Worm (Caenorhabditis elegans) whole organism, L1 larva: ENCODE results near the gene ZK856.6.

Experiments used
- C04F5.9 ChIP-seq: sonication (generic microtip); optimal IDR thresholded peaks from 2 replicates; lab custom pipeline; 2016; ENCODE audit warnings: missing genetic modification characterization, missing compliant biosample characterization
- C16A3.4 ChIP-seq: fragments of 150-350 bp; optimal IDR thresholded peaks from 2 replicates; lab custom pipeline; 2014; ENCODE audit warnings: missing biosample characterization, missing genetic modification characterization
- alr-1 ChIP-seq: fragments of 200-800 bp; sonication (Bioruptor generic); optimal IDR thresholded peaks from 2 replicates; lab custom pipeline; 2018; ENCODE audit warnings: borderline replicate concordance, mild to moderate bottlenecking, missing genetic modification characterization, missing compliant biosample characterization
- aly-2 ChIP-seq: fragments of 150-350 bp; optimal IDR thresholded peaks from 2 replicates; lab custom pipeline; 2014; ENCODE audit warnings: missing biosample characterization, missing genetic modification characterization
- blmp-1 ChIP-seq: fragments of 150-350 bp; optimal IDR thresholded peaks from 2 replicates; lab custom pipeline; 2014; ENCODE audit warnings: missing biosample characterization, missing genetic modification characterization
- ceh-63 ChIP-seq: fragments of 200-800 bp; sonication (Bioruptor generic); optimal IDR thresholded peaks from 2 replicates; lab custom pipeline; 2018; ENCODE audit warnings: mild to moderate bottlenecking, missing genetic modification characterization, missing compliant biosample characterization
- ceh-8 ChIP-seq: fragments of 200-800 bp; sonication (Bioruptor generic); optimal IDR thresholded peaks from 2 replicates; lab custom pipeline; 2018; ENCODE audit warnings: mild to moderate bottlenecking, missing genetic modification characterization, moderate library complexity, missing compliant biosample characterization
- ceh-82 ChIP-seq, 3 experiments: fragments of 150-350 bp in 1 of 3; sonication (generic microtip) in 2 of 3; optimal IDR thresholded peaks; 2 replicates each; lab custom pipeline; 2014 to 2017; ENCODE audit warnings: missing biosample characterization in 3 of 3, missing genetic modification characterization in 3 of 3
- ceh-88 ChIP-seq: fragments of 200-800 bp; sonication (Bioruptor generic); IDR thresholded peaks from 2 replicates; pipeline ENCODE4 v1.3.6; 2022; ENCODE audit warnings: missing genetic modification characterization, missing compliant biosample characterization
- ceh-90 ChIP-seq: sonication (generic microtip); optimal IDR thresholded peaks from 2 replicates; lab custom pipeline; 2016; ENCODE audit warnings: missing genetic modification characterization, missing compliant biosample characterization
- ces-1 ChIP-seq: fragments of 150-350 bp; optimal IDR thresholded peaks from 2 replicates; lab custom pipeline; 2014; ENCODE audit warnings: missing biosample characterization, missing genetic modification reagents, missing genetic modification characterization
- dpl-1 ChIP-seq, 3 experiments: fragments of 150-350 bp in 2 of 3; sonication (generic microtip) in 1 of 3; optimal IDR thresholded peaks; 2 replicates each; lab custom pipeline; 2014 to 2017; ENCODE audit warnings: missing biosample characterization in 3 of 3, missing genetic modification characterization in 3 of 3, missing genetic modification reagents in 3 of 3
- dsc-1 ChIP-seq: sonication (generic microtip); optimal IDR thresholded peaks from 2 replicates; lab custom pipeline; 2016; ENCODE audit warnings: mild to moderate bottlenecking, missing genetic modification characterization, missing compliant biosample characterization
- elt-3 ChIP-seq, 6 experiments: fragments of 150-350 bp in 1 of 6; sonication (generic microtip); optimal IDR thresholded peaks; 2 replicates each; lab custom pipeline; 2017 to 2018; ENCODE audit warnings: missing biosample characterization in 6 of 6, missing genetic modification characterization in 6 of 6, inconsistent platforms in 1 of 6
- ets-5 ChIP-seq: fragments of 200-800 bp; sonication (Bioruptor generic); IDR thresholded peaks from 2 replicates; pipeline ENCODE4 v1.3.6; 2022; ENCODE audit warnings: missing genetic modification characterization, missing compliant biosample characterization
- fkh-8 ChIP-seq: sonication (generic microtip); optimal IDR thresholded peaks from 2 replicates; lab custom pipeline; 2016; ENCODE audit warnings: mild to moderate bottlenecking, missing genetic modification characterization, missing compliant biosample characterization
- fos-1 ChIP-seq: fragments of 150-350 bp; optimal IDR thresholded peaks from 2 replicates; lab custom pipeline; 2014; ENCODE audit warnings: missing biosample characterization, missing genetic modification characterization
- hlh-17 ChIP-seq: fragments of 200-800 bp; sonication (Bioruptor generic); optimal IDR thresholded peaks from 2 replicates; lab custom pipeline; 2018; ENCODE audit warnings: missing genetic modification characterization, mild to moderate bottlenecking, missing compliant biosample characterization, moderate library complexity, borderline replicate concordance
- hlh-4 ChIP-seq: sonication (generic microtip); optimal IDR thresholded peaks from 2 replicates; lab custom pipeline; 2016; ENCODE audit warnings: mild to moderate bottlenecking, missing genetic modification characterization, missing compliant biosample characterization
- hpl-2 ChIP-seq: fragments of 150-350 bp; optimal IDR thresholded peaks from 2 replicates; lab custom pipeline; 2014; ENCODE audit warnings: missing biosample characterization, missing genetic modification reagents, missing genetic modification characterization
- irx-1 ChIP-seq: sonication (generic microtip); optimal IDR thresholded peaks from 2 replicates; lab custom pipeline; 2016; ENCODE audit warnings: missing genetic modification characterization, missing compliant biosample characterization
- isw-1 ChIP-seq: fragments of 200-800 bp; sonication (Bioruptor generic); IDR thresholded peaks from 2 replicates; pipeline ENCODE4 v1.3.6; 2022; ENCODE audit warnings: missing genetic modification characterization, missing compliant biosample characterization
- jun-1 ChIP-seq: fragments of 150-350 bp; optimal IDR thresholded peaks from 2 replicates; lab custom pipeline; 2014; ENCODE audit warnings: missing biosample characterization, missing genetic modification reagents, missing genetic modification characterization
- lin-13 ChIP-seq: fragments of 150-350 bp; optimal IDR thresholded peaks from 2 replicates; lab custom pipeline; 2014; ENCODE audit warnings: missing biosample characterization, missing genetic modification reagents, missing genetic modification characterization
- lin-14 ChIP-seq: fragments of 200-800 bp; sonication (Bioruptor generic); optimal IDR thresholded peaks from 2 replicates; lab custom pipeline; 2018; ENCODE audit warnings: mild to moderate bottlenecking, missing genetic modification characterization, moderate library complexity, missing compliant biosample characterization
- lin-15B ChIP-seq: fragments of 150-350 bp; sonication (generic microtip); optimal IDR thresholded peaks from 3 replicates; lab custom pipeline; 2014; ENCODE audit warnings: missing biosample characterization, missing genetic modification characterization
- mab-9 ChIP-seq: fragments of 200-800 bp; sonication (Bioruptor generic); IDR thresholded peaks from 2 replicates; pipeline ENCODE4 v1.3.6; 2022; ENCODE audit warnings: missing genetic modification reagents, missing genetic modification characterization, missing compliant biosample characterization
- mdl-1 ChIP-seq, 2 experiments: fragments of 150-350 bp; optimal IDR thresholded peaks; 2 replicates each; lab custom pipeline; 2014 to 2017; ENCODE audit warnings: missing biosample characterization in 2 of 2, missing genetic modification characterization in 2 of 2, inconsistent platforms in 1 of 2
- mep-1 ChIP-seq: fragments of 150-350 bp; optimal IDR thresholded peaks from 2 replicates; lab custom pipeline; 2014; ENCODE audit warnings: missing biosample characterization, missing genetic modification characterization
- nhr-11 ChIP-seq: fragments of 150-350 bp; optimal IDR thresholded peaks from 2 replicates; lab custom pipeline; 2014; ENCODE audit warnings: missing biosample characterization, missing genetic modification characterization
- nhr-19 ChIP-seq: fragments of 200-800 bp; sonication (Bioruptor generic); conservative IDR thresholded peaks from 2 replicates; pipeline ENCODE4 v1.3.6; 2022; ENCODE audit warnings: missing genetic modification characterization, missing compliant biosample characterization
- nhr-20 ChIP-seq: sonication (generic microtip); optimal IDR thresholded peaks from 2 replicates; lab custom pipeline; 2016; ENCODE audit warnings: mild to moderate bottlenecking, missing genetic modification characterization, missing compliant biosample characterization
- nhr-237 ChIP-seq: fragments of 150-350 bp; optimal IDR thresholded peaks from 2 replicates; lab custom pipeline; 2014; ENCODE audit warnings: missing biosample characterization, missing genetic modification characterization
- nhr-28 ChIP-seq: fragments of 150-350 bp; optimal IDR thresholded peaks from 2 replicates; lab custom pipeline; 2014; ENCODE audit warnings: missing biosample characterization, missing genetic modification characterization
- nhr-47 ChIP-seq: sonication (generic microtip); optimal IDR thresholded peaks from 2 replicates; lab custom pipeline; 2016; ENCODE audit warnings: mild to moderate bottlenecking, missing genetic modification characterization, moderate library complexity, missing compliant biosample characterization
- nhr-71 ChIP-seq: sonication (generic microtip); optimal IDR thresholded peaks from 2 replicates; lab custom pipeline; 2016; ENCODE audit warnings: mild to moderate bottlenecking, missing genetic modification characterization, moderate library complexity, missing compliant biosample characterization
- nhr-76 ChIP-seq: sonication (generic microtip); optimal IDR thresholded peaks from 2 replicates; lab custom pipeline; 2017; ENCODE audit warnings: missing biosample characterization, missing genetic modification characterization
- nhr-85 ChIP-seq: sonication (generic microtip); peaks from one replicate; lab custom pipeline; 2016; ENCODE audit warnings: missing genetic modification characterization, inconsistent platforms, missing compliant biosample characterization
- nhr-90 ChIP-seq: sonication (generic microtip); optimal IDR thresholded peaks from 2 replicates; lab custom pipeline; 2016; ENCODE audit warnings: mild to moderate bottlenecking, missing genetic modification characterization, missing compliant biosample characterization; ENCODE audit not compliant: poor library complexity
- pax-3 ChIP-seq: fragments of 200-800 bp; sonication (Bioruptor generic); optimal IDR thresholded peaks from 2 replicates; lab custom pipeline; 2018; ENCODE audit warnings: mild to moderate bottlenecking, missing genetic modification characterization, moderate library complexity, missing compliant biosample characterization
- rnt-1 ChIP-seq: sonication (generic microtip); optimal IDR thresholded peaks from 2 replicates; lab custom pipeline; 2016; ENCODE audit warnings: mild to moderate bottlenecking, missing genetic modification characterization, moderate library complexity, missing compliant biosample characterization
- snu-23 ChIP-seq: sonication (generic microtip); optimal IDR thresholded peaks from 2 replicates; lab custom pipeline; 2016; ENCODE audit warnings: missing genetic modification characterization, missing compliant biosample characterization
- sox-4 ChIP-seq: sonication (generic microtip); optimal IDR thresholded peaks from 2 replicates; lab custom pipeline; 2016; ENCODE audit warnings: missing genetic modification characterization, missing compliant biosample characterization
- sptf-1 ChIP-seq: fragments of 150-350 bp; optimal IDR thresholded peaks from 2 replicates; lab custom pipeline; 2014; ENCODE audit warnings: missing biosample characterization, missing genetic modification characterization
- sup-37 ChIP-seq: fragments of 200-800 bp; sonication (Bioruptor generic); optimal IDR thresholded peaks from 2 replicates; lab custom pipeline; 2018; ENCODE audit warnings: mild to moderate bottlenecking, missing genetic modification characterization, missing compliant biosample characterization
- tbx-2 ChIP-seq: sonication (generic microtip); optimal IDR thresholded peaks from 2 replicates; lab custom pipeline; 2016; ENCODE audit warnings: missing genetic modification characterization, missing compliant biosample characterization
- tlp-1 ChIP-seq: fragments of 150-350 bp; optimal IDR thresholded peaks from 2 replicates; lab custom pipeline; 2014; ENCODE audit warnings: missing biosample characterization, missing genetic modification characterization
- unc-30 ChIP-seq: sonication (generic microtip); optimal IDR thresholded peaks from 2 replicates; lab custom pipeline; 2017; ENCODE audit warnings: missing biosample characterization, missing genetic modification characterization
- unc-86 ChIP-seq: sonication (generic microtip); optimal IDR thresholded peaks from 2 replicates; lab custom pipeline; 2016; ENCODE audit warnings: missing genetic modification characterization, missing compliant biosample characterization

Gene ZK856.6

DNA sequence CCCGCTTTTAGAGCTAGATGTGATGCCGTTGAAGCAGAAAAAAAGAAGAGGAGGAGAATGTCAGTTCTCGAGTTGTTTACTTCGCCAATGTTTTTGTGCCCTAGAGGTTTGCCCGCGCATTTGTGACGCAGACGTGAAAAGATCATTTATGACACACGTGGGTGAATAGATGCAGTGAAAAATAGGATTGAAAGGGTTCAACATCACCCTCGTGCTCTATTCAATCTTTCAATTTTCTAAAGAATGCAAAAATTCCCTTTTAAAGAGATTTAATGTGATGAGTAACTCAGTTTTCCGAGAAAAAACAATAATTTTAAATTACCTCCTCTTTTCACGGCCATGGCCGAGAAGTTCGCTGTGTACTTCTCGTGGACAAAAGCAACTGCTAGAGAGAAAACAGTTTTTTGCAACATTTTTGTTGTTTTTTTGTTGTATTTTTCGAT, 48.0 kb downstream of the ZK856.6 start (continued):
- TF ChIP-seq fos-1 (tag; lab: Kevin White, UChicago): peak; percentile 56
- TF ChIP-seq dpl-1 (GFP tag; optimal IDR thresholded peaks at IDR 0.05; lab: Kevin White, UChicago): peak; percentile 34 to 65 (median 44)
- TF ChIP-seq C04F5.9 (tag; lab: Kevin White, UChicago): no peak
- TF ChIP-seq nhr-11: peak; percentile 31
- TF ChIP-seq mab-9 (GFP tag; lab: Robert Waterston, UW): 0 out of 2 replicates have a peak, but pooled peaks have one; percentile 51
- no peak for TF ChIP-seq alr-1 (tag; lab: Kevin White, UChicago)
- TF ChIP-seq lin-13 (GFP tag; lab: Kevin White, UChicago): peak; percentile 13
- 0 out of 2 replicates have a peak, but pooled peaks have one; percentile 48 for TF ChIP-seq ceh-88 (GFP tag; lab: Robert Waterston, UW)
- TF ChIP-seq ceh-8 (GFP tag; lab: Kevin White, UChicago): peak; percentile 28
- TF ChIP-seq mdl-1 (tag; optimal IDR thresholded peaks at IDR 0.05; lab: Kevin White, UChicago): peak in 1 of 2 experiments; percentile 89
- no peak for TF ChIP-seq elt-3 (tag; optimal IDR thresholded peaks at IDR 0.05; lab: Kevin White, UChicago)
- TF ChIP-seq ceh-90 (tag; lab: Kevin White, UChicago): peak; percentile 31
- no peak for TF ChIP-seq hpl-2 (GFP tag; lab: Kevin White, UChicago)
- TF ChIP-seq nhr-90: no peak
- TF ChIP-seq blmp-1 (tag; lab: Kevin White, UChicago): no peak
- no peak for TF ChIP-seq tbx-2 (tag; lab: Kevin White, UChicago)
- peak; percentile 30 for TF ChIP-seq nhr-20 (tag; lab: Kevin White, UChicago)
- TF ChIP-seq aly-2: no peak
- peak; percentile 20 for TF ChIP-seq irx-1
- no peak for TF ChIP-seq nhr-28
- peak; percentile 69 for TF ChIP-seq unc-86 (tag; lab: Kevin White, UChicago)
- TF ChIP-seq nhr-237 (tag; lab: Kevin White, UChicago): no peak
- no peak for TF ChIP-seq ces-1 (GFP tag; lab: Kevin White, UChicago)
- peak; percentile 56 for TF ChIP-seq C16A3.4 (tag; lab: Kevin White, UChicago)
- no peak for TF ChIP-seq hlh-17
- peak in 2 of 3 experiments; percentile 20 to 26 for TF ChIP-seq ceh-82 (tag; optimal IDR thresholded peaks at IDR 0.05; lab: Kevin White, UChicago)
- TF ChIP-seq tlp-1 (tag; lab: Kevin White, UChicago): no peak
- TF ChIP-seq hlh-4 (tag; lab: Kevin White, UChicago): no peak
- peak; percentile 51 for TF ChIP-seq snu-23 (GFP tag; lab: Kevin White, UChicago)
- TF ChIP-seq isw-1 (GFP tag; lab: Robert Waterston, UW): no peak; the same call in 1 of the 2 replicates
- TF ChIP-seq sox-4 (tag; lab: Kevin White, UChicago): peak; percentile 68
- TF ChIP-seq sptf-1 (tag; lab: Kevin White, UChicago): no peak
- TF ChIP-seq nhr-76 (tag; lab: Kevin White, UChicago): no peak
- no peak for TF ChIP-seq lin-15B (tag; lab: Kevin White, UChicago)
- TF ChIP-seq, all 84 proteins: peak for 35

DNA sequence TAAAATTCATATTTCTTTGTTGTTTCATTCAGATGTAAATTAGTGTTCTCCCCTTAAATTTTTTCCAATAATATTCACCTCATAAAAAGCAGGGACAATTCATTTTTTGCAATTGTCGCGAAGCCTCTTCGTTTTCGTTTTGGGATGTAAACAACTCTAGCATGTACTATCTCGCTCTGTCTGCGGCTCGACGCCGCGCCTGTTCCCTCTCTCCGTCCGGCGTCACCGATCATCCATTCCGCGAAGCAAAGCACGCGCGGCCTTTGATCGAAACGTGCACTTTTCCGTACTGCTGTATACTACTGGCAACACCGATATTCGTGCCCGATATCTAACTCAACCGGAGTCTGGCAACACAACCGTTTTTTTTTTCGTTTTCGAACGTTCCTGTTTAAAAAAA, 48.5 kb downstream of the ZK856.6 start:
- TF ChIP-seq lin-14: peak; percentile 22
- no peak for TF ChIP-seq mep-1
- TF ChIP-seq mdl-1 (tag; optimal IDR thresholded peaks at IDR 0.05; lab: Kevin White, UChicago): peak in 1 of 2 experiments; percentile 17
- peak; percentile 8 for TF ChIP-seq blmp-1 (tag; lab: Kevin White, UChicago)
- TF ChIP-seq rnt-1 (tag; lab: Kevin White, UChicago): peak; percentile 37
- TF ChIP-seq jun-1: no peak
- TF ChIP-seq nhr-19 (GFP tag; lab: Robert Waterston, UW): peak; percentile 38

DNA sequence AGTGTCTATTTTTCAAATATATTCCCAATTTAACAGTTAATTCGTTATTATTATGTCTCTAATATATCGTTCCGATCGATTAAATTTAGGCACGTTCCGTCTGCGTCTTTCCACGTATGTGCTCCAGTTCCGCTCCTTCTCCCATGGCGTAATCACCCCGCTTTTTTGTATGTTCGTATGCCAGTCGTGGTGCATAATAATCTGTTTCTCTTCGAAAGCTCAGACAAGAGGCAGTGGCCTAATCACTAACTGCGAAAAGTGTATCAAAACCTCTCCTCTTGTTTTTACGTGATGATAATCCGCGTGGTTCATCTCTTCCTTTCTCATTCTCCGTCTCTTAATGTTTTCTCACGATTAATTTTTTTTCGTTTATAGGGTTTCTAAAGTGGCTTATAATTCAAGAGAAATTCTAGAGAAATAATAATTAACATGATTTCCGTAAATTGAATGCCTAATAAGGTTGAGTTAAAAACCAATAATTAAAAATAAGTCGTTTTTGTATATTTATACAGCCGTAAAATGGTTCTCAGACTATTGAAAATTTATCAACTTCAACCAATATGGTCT, 49.3 kb downstream of the ZK856.6 start:
- TF ChIP-seq rnt-1 (tag; lab: Kevin White, UChicago) (no peak), nhr-85 (tag; lab: Kevin White, UChicago) (no peak), pax-3 (tag; lab: Kevin White, UChicago) (peak; percentile 17), ceh-8 (GFP tag; lab: Kevin White, UChicago) (peak; percentile 58), unc-30 (tag; lab: Kevin White, UChicago) (no peak), fkh-8 (tag; lab: Kevin White, UChicago) (peak; percentile 46), fos-1 (tag; lab: Kevin White, UChicago) (no peak), ceh-63 (GFP tag; lab: Kevin White, UChicago) (no peak), dsc-1 (tag; lab: Kevin White, UChicago) (peak; percentile 69), nhr-47 (peak; percentile 31), nhr-71 (tag; lab: Kevin White, UChicago) (peak; percentile 18), lin-14 (peak; percentile 58), sup-37 (GFP tag; lab: Kevin White, UChicago) (no peak), ets-5 (GFP tag; lab: Robert Waterston, UW) (no peak)
